Fruit fly (Drosophila melanogaster) whole organism, embryonic: Measurements from ENCODE around the gene Snx27.
A peak's percentile ranks its signal among the peaks of the same experiment; 100 is the strongest.

Source experiments
- ATbp ChIP-seq: fragments of 200-800 bp; sonication (Bioruptor generic); optimal IDR thresholded peaks from 2 replicates; lab custom pipeline; 2017; ENCODE audit warnings: missing biosample characterization, mild to moderate bottlenecking, missing genetic modification characterization, missing genetic modification reagents
- CG12071 ChIP-seq: fragments of 200-800 bp; sonication (Bioruptor generic); optimal IDR thresholded peaks from 3 replicates; lab custom pipeline; 2018; ENCODE audit warnings: missing biosample characterization, mild to moderate bottlenecking, missing genetic modification characterization
- CG1602 ChIP-seq: fragments of 200-800 bp; sonication (Bioruptor generic); optimal IDR thresholded peaks from 3 replicates; lab custom pipeline; 2016; ENCODE audit warnings: missing biosample characterization, missing genetic modification characterization
- CG17568 ChIP-seq: fragments of 200-800 bp; sonication (Bioruptor generic); optimal IDR thresholded peaks from 2 replicates; lab custom pipeline; 2018; ENCODE audit warnings: missing biosample characterization, mild to moderate bottlenecking, missing genetic modification characterization, moderate library complexity
- CG17829 ChIP-seq: fragments of 200-800 bp; optimal IDR thresholded peaks from 2 replicates; lab custom pipeline; 2019; ENCODE audit warnings: missing biosample characterization, mild to moderate bottlenecking, missing genetic modification characterization, moderate library complexity
- CG1832 ChIP-seq: fragments of 200-800 bp; sonication (Bioruptor generic); optimal IDR thresholded peaks from 2 replicates; lab custom pipeline; 2017; ENCODE audit warnings: missing biosample characterization, mild to moderate bottlenecking, missing genetic modification characterization, inconsistent platforms
- CG18619 ChIP-seq: fragments of 200-800 bp; sonication (Bioruptor generic); optimal IDR thresholded peaks from 3 replicates; lab custom pipeline; 2017; ENCODE audit warnings: missing biosample characterization, mild to moderate bottlenecking, missing genetic modification characterization
- CG2129 ChIP-seq: fragments of 200-800 bp; sonication (Bioruptor generic); IDR thresholded peaks from 2 replicates; pipeline ENCODE4 v1.3.6; 2022; ENCODE audit warnings: missing biosample characterization, missing genetic modification characterization; ENCODE audit not compliant: partially characterized antibody
- CG2678 ChIP-seq: fragments of 200-800 bp; sonication (Bioruptor generic); optimal IDR thresholded peaks from 3 replicates; lab custom pipeline; 2019; ENCODE audit warnings: missing biosample characterization, mild to moderate bottlenecking, missing genetic modification characterization, moderate library complexity
- CG30431 ChIP-seq: fragments of 200-800 bp; sonication (Bioruptor generic); optimal IDR thresholded peaks from 2 replicates; lab custom pipeline; 2017; ENCODE audit warnings: missing biosample characterization, missing genetic modification characterization
- CG32767 ChIP-seq: fragments of 200-800 bp; sonication (Bioruptor generic); IDR thresholded peaks from 2 replicates; pipeline ENCODE4 v1.3.6; 2022; ENCODE audit warnings: missing biosample characterization, missing genetic modification characterization
- CG3726 ChIP-seq: fragments of 200-800 bp; sonication (Bioruptor generic); IDR thresholded peaks from 3 replicates; pipeline ENCODE4, ENCODE4 v1.3.6; 2022; ENCODE audit warnings: missing biosample characterization, missing genetic modification characterization
- CG4730 ChIP-seq: fragments of 200-800 bp; sonication (Bioruptor generic); IDR thresholded peaks from 2 replicates; pipeline ENCODE4 v1.3.6; 2022; ENCODE audit warnings: missing biosample characterization, missing genetic modification characterization
- CG8281 ChIP-seq: fragments of 200-800 bp; sonication (Bioruptor generic); optimal IDR thresholded peaks from 2 replicates; lab custom pipeline; 2018; ENCODE audit warnings: missing biosample characterization, mild to moderate bottlenecking, missing genetic modification characterization, moderate library complexity
- CG8765 ChIP-seq: fragments of 200-800 bp; sonication (Bioruptor generic); IDR thresholded peaks from 2 replicates; pipeline ENCODE4 v1.3.6; 2022; ENCODE audit warnings: missing biosample characterization, missing genetic modification characterization
- CG9609 ChIP-seq: fragments of 200-800 bp; sonication (Bioruptor generic); optimal IDR thresholded peaks from 3 replicates; lab custom pipeline; 2016; ENCODE audit warnings: missing biosample characterization, missing genetic modification characterization
- CHES-1-like ChIP-seq: fragments of 200-800 bp; sonication (Bioruptor generic); optimal IDR thresholded peaks from 2 replicates; lab custom pipeline; 2016; ENCODE audit warnings: missing biosample characterization, missing genetic modification characterization
- Chrac-16 ChIP-seq: fragments of 200-800 bp; sonication (Bioruptor generic); optimal IDR thresholded peaks from 3 replicates; lab custom pipeline; 2016; ENCODE audit warnings: missing biosample characterization, missing genetic modification characterization
- CoRest ChIP-seq: fragments of 200-800 bp; sonication (Bioruptor generic); optimal IDR thresholded peaks from 3 replicates; lab custom pipeline; 2018; ENCODE audit warnings: missing biosample characterization, mild to moderate bottlenecking, missing genetic modification characterization, moderate library complexity
- CrebB ChIP-seq: fragments of 200-800 bp; sonication (Bioruptor generic); optimal IDR thresholded peaks from 3 replicates; lab custom pipeline; 2018; ENCODE audit warnings: missing biosample characterization, mild to moderate bottlenecking, missing genetic modification characterization
- D ChIP-seq, 2 experiments: fragments of 200-800 bp in 1 of 2; fragments of >200 bp in 1 of 2; sonication (Bioruptor generic) in 1 of 2; optimal IDR thresholded peaks; 2 replicates in 1 of 2; 3 replicates in 1 of 2; lab custom pipeline; 2017; ENCODE audit warnings: mild to moderate bottlenecking in 1 of 2, missing biosample characterization in 1 of 2, missing genetic modification characterization in 1 of 2, missing genetic modification reagents in 1 of 2
- Ets65A ChIP-seq: fragments of 200-800 bp; sonication (Bioruptor generic); peaks from one replicate; lab custom pipeline; 2016; ENCODE audit warnings: missing biosample characterization, missing genetic modification characterization
- Gug ChIP-seq: fragments of 200-800 bp; sonication (Bioruptor generic); IDR thresholded peaks from 4 replicates; pipeline ENCODE4 v1.3.6; 2022; ENCODE audit warnings: missing biosample characterization, missing genetic modification characterization
- Hmx ChIP-seq: fragments of 200-800 bp; sonication (Bioruptor generic); optimal IDR thresholded peaks from 2 replicates; lab custom pipeline; 2016; ENCODE audit warnings: missing biosample characterization, missing genetic modification characterization
- MBD-R2 ChIP-seq: fragments of 200-800 bp; sonication (Bioruptor generic); IDR thresholded peaks from 2 replicates; pipeline ENCODE4 v1.3.6; 2022; ENCODE audit warnings: missing biosample characterization, missing genetic modification characterization
- Mad ChIP-seq: fragments of 200-800 bp; sonication (Bioruptor generic); optimal IDR thresholded peaks from 2 replicates; lab custom pipeline; 2016; ENCODE audit warnings: missing biosample characterization, missing genetic modification characterization
- Max ChIP-seq: fragments of 200-800 bp; sonication (Bioruptor generic); optimal IDR thresholded peaks from 2 replicates; lab custom pipeline; 2016; ENCODE audit warnings: missing biosample characterization, mild to moderate bottlenecking, missing genetic modification characterization
- NC2α ChIP-seq: fragments of 200-800 bp; sonication (Bioruptor generic); optimal IDR thresholded peaks from 2 replicates; lab custom pipeline; 2016; ENCODE audit warnings: missing biosample characterization, missing genetic modification characterization
- Nf-YB ChIP-seq: fragments of 200-800 bp; sonication (Bioruptor generic); optimal IDR thresholded peaks from 3 replicates; lab custom pipeline; 2019; ENCODE audit warnings: missing biosample characterization, mild to moderate bottlenecking, missing genetic modification characterization, moderate library complexity
- Poxn ChIP-seq: fragments of 200-800 bp; sonication (Bioruptor generic); IDR thresholded peaks from 2 replicates; pipeline ENCODE4 v1.3.6; 2022; ENCODE audit warnings: missing biosample characterization, missing genetic modification characterization
- ab ChIP-seq: fragments of 200-800 bp; sonication (Bioruptor generic); optimal IDR thresholded peaks from 2 replicates; lab custom pipeline; 2016; ENCODE audit warnings: missing biosample characterization, missing genetic modification characterization
- ara ChIP-seq: fragments of 200-800 bp; sonication (Bioruptor generic); IDR thresholded peaks from 2 replicates; pipeline ENCODE4 v1.3.6; 2022; ENCODE audit warnings: missing biosample characterization, missing genetic modification characterization
- br ChIP-seq: fragments of >200 bp; optimal IDR thresholded peaks from 2 replicates; lab custom pipeline; 2017
- croc ChIP-seq: fragments of 200-800 bp; sonication (Bioruptor generic); conservative IDR thresholded peaks from 3 replicates; pipeline ENCODE4 v1.3.6; 2022; ENCODE audit warnings: missing biosample characterization, missing genetic modification characterization
- crol ChIP-seq: fragments of 200-800 bp; sonication (Bioruptor generic); IDR thresholded peaks from 2 replicates; pipeline ENCODE4 v1.3.6; 2022; ENCODE audit warnings: missing biosample characterization, missing genetic modification characterization
- dm ChIP-seq: fragments of 200-800 bp; sonication (Bioruptor generic); optimal IDR thresholded peaks from 3 replicates; lab custom pipeline; 2016; ENCODE audit warnings: missing biosample characterization, missing genetic modification characterization
- emc ChIP-seq: fragments of 200-800 bp; sonication (Bioruptor generic); optimal IDR thresholded peaks from 2 replicates; lab custom pipeline; 2016; ENCODE audit warnings: missing biosample characterization, missing genetic modification characterization
- eve ChIP-seq, 2 experiments: fragments of >200 bp; optimal IDR thresholded peaks; 2 replicates each; lab custom pipeline; 2017; ENCODE audit warnings: missing biosample characterization in 2 of 2, missing genetic modification characterization in 2 of 2
- ewg ChIP-seq: fragments of 200-800 bp; sonication (Bioruptor generic); optimal IDR thresholded peaks from 3 replicates; lab custom pipeline; 2017; ENCODE audit warnings: mild to moderate bottlenecking, missing biosample characterization, missing genetic modification reagents, missing genetic modification characterization
- fu2 ChIP-seq: fragments of 200-800 bp; sonication (Bioruptor generic); optimal IDR thresholded peaks from 2 replicates; lab custom pipeline; 2016; ENCODE audit warnings: missing biosample characterization, missing genetic modification characterization
- gcm ChIP-seq: fragments of 200-800 bp; sonication (Bioruptor generic); optimal IDR thresholded peaks from 2 replicates; lab custom pipeline; 2019; ENCODE audit warnings: missing biosample characterization, mild to moderate bottlenecking, missing genetic modification characterization, moderate library complexity
- h ChIP-seq: fragments of >200 bp; optimal IDR thresholded peaks from 2 replicates; lab custom pipeline; 2017
- kay ChIP-seq: fragments of 200-800 bp; sonication (Bioruptor generic); optimal IDR thresholded peaks from 2 replicates; lab custom pipeline; 2016; ENCODE audit warnings: missing biosample characterization, missing genetic modification characterization
- mirr ChIP-seq: fragments of 200-800 bp; sonication (Bioruptor generic); optimal IDR thresholded peaks from 3 replicates; lab custom pipeline; 2018; ENCODE audit warnings: missing biosample characterization, mild to moderate bottlenecking, missing genetic modification characterization
- nerfin-2 ChIP-seq: fragments of 200-800 bp; sonication (Bioruptor generic); IDR thresholded peaks from 2 replicates; pipeline ENCODE4 v1.3.6; 2022; ENCODE audit warnings: missing biosample characterization, missing genetic modification characterization; ENCODE audit not compliant: partially characterized antibody
- pho ChIP-seq: fragments of 200-800 bp; sonication (Bioruptor generic); optimal IDR thresholded peaks from 2 replicates; lab custom pipeline; 2016; ENCODE audit warnings: missing biosample characterization, missing genetic modification characterization
- pzg ChIP-seq: fragments of 200-800 bp; sonication (Bioruptor generic); optimal IDR thresholded peaks from 3 replicates; lab custom pipeline; 2018; ENCODE audit warnings: missing biosample characterization, mild to moderate bottlenecking, missing genetic modification characterization, moderate library complexity
- sisA ChIP-seq: fragments of 200-800 bp; sonication (Bioruptor generic); IDR thresholded peaks from 2 replicates; pipeline ENCODE4 v1.3.6; 2022; ENCODE audit warnings: missing biosample characterization, missing genetic modification characterization
- tap ChIP-seq: fragments of 200-800 bp; optimal IDR thresholded peaks from 3 replicates; lab custom pipeline; 2019; ENCODE audit warnings: missing biosample characterization, mild to moderate bottlenecking, missing genetic modification characterization, moderate library complexity
- toy ChIP-seq: fragments of 200-800 bp; sonication (Bioruptor generic); IDR thresholded peaks from 2 replicates; pipeline ENCODE4 v1.3.6; 2022; ENCODE audit warnings: missing biosample characterization, missing genetic modification characterization
- ttk ChIP-seq: fragments of 200-800 bp; sonication (Bioruptor generic); IDR thresholded peaks from 2 replicates; pipeline ENCODE4 v2.1.2; 2022; ENCODE audit warnings: missing biosample characterization, missing genetic modification characterization

Gene Snx27

DNA sequence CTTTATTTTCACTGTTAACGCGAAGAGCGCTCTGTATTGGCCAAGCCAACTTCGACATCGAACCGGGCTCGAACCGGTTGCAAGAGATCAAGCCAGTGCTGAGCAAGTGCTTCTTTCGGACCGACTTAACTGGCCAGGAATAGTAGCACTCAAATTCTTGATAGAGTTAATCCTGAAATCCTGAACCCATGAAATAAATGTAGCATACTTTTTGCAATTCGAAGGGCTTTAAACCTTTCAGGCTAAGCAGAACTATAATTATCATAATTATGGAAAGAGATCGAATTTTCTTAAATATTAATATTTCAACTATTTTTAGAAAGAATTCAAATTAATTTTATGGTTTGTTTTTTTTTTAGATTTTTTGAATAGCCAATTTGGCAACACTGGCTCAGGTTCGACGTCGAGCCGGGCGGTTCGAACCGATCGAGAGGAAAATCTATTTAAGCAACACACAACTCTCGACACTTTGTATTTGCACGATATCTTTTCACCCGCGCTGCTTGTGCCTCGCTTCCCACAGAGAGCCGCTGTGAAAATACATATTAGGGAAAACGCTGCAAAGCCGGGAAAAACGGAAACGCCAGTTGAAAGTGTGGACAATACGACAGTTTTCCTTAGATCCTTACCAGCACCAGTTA is 39.6 kb downstream of the Snx27 start, which contains the start of gene AdamTS-B (continued):
- no peak for TF ChIP-seq CG4730 (GFP tag; lab: Robert Waterston, UW)
- TF ChIP-seq CHES-1-like (GFP tag; lab: Kevin White, UChicago), result no peak
- TF ChIP-seq MBD-R2 (GFP tag; lab: Robert Waterston, UW), result no peak
- TF ChIP-seq ttk, result peak; percentile 46; the same call in 1 of the 2 replicates
- TF ChIP-seq CG8281 (tag; lab: Kevin White, UChicago), result peak; percentile 21
- peak; percentile 31 for TF ChIP-seq Nf-YB (GFP tag; lab: Kevin White, UChicago)
- peak; percentile 9 for TF ChIP-seq CG1602 (GFP tag; lab: Kevin White, UChicago)
- no peak for TF ChIP-seq br (lab: Kevin White, UChicago)
- no peak for TF ChIP-seq CG17568 (GFP tag; lab: Kevin White, UChicago)
- no peak for TF ChIP-seq mirr (GFP tag; lab: Kevin White, UChicago)
- no peak for TF ChIP-seq kay (GFP tag; lab: Kevin White, UChicago)
- TF ChIP-seq toy (GFP tag; lab: Robert Waterston, UW), result no peak
- peak; percentile 69 for TF ChIP-seq CG2678
- no peak for TF ChIP-seq Gug
- TF ChIP-seq NC2α, result no peak
- peak; percentile 69 for TF ChIP-seq CoRest (tag; lab: Kevin White, UChicago)
- peak; percentile 8 for TF ChIP-seq ewg (GFP tag; lab: Kevin White, UChicago)
- peak; percentile 5; the same call in 1 of the 2 replicates for TF ChIP-seq ara (GFP tag; lab: Robert Waterston, UW)
- no peak for TF ChIP-seq CG1832
- peak; percentile 24 for TF ChIP-seq Chrac-16
- no peak for TF ChIP-seq Mad (GFP tag; lab: Kevin White, UChicago)
- TF ChIP-seq Hmx (GFP tag; lab: Kevin White, UChicago), result no peak
- no peak for TF ChIP-seq CG2129 (GFP tag; lab: Robert Waterston, UW)
- no peak for TF ChIP-seq CG8765 (GFP tag; lab: Robert Waterston, UW)
- TF ChIP-seq CG12071 (GFP tag; lab: Kevin White, UChicago), result no peak
- TF ChIP-seq crol (GFP tag; lab: Robert Waterston, UW), result no peak
- TF ChIP-seq CG3726 (GFP tag; lab: Robert Waterston, UW), result no peak
- TF ChIP-seq CG17829 (tag; lab: Kevin White, UChicago), result peak; percentile 19
- peak; percentile 18 for TF ChIP-seq Max (GFP tag; lab: Kevin White, UChicago)
- no peak for TF ChIP-seq h (lab: Kevin White, UChicago)
- no peak for TF ChIP-seq tap (tag; lab: Kevin White, UChicago)
- TF ChIP-seq ATbp (GFP tag; lab: Kevin White, UChicago), result peak; percentile 10
- no peak for TF ChIP-seq emc
- no peak for TF ChIP-seq pzg (GFP tag; lab: Kevin White, UChicago)
- peak; percentile 58 for TF ChIP-seq Ets65A (GFP tag; lab: Kevin White, UChicago)
- no peak for TF ChIP-seq pho (GFP tag; lab: Kevin White, UChicago)
- TF ChIP-seq D (optimal IDR thresholded peaks at IDR 0.05; lab: Kevin White, UChicago), result no peak
- TF ChIP-seq D (GFP tag; optimal IDR thresholded peaks at IDR 0.05; lab: Kevin White, UChicago), result no peak
- no peak for TF ChIP-seq nerfin-2 (GFP tag; lab: Robert Waterston, UW)
- TF ChIP-seq CrebB (tag; lab: Kevin White, UChicago), result no peak
- TF ChIP-seq croc (GFP tag; lab: Robert Waterston, UW), result peak; percentile 48
- no peak for TF ChIP-seq sisA (GFP tag; lab: Robert Waterston, UW)
- TF ChIP-seq ab (GFP tag; lab: Kevin White, UChicago), result no peak
- TF ChIP-seq CG18619 (GFP tag; lab: Kevin White, UChicago), result peak; percentile 14
- TF ChIP-seq CG30431, result no peak
- no peak for TF ChIP-seq CG9609
- no peak for TF ChIP-seq dm
- peak; percentile 25 for TF ChIP-seq gcm (GFP tag; lab: Kevin White, UChicago)
- peak in 1 of 2 experiments; percentile 69 for TF ChIP-seq eve (GFP tag; optimal IDR thresholded peaks at IDR 0.05; lab: Kevin White, UChicago)
- no peak for TF ChIP-seq Poxn (GFP tag; lab: Robert Waterston, UW)
- TF ChIP-seq CG32767 (GFP tag; lab: Robert Waterston, UW), result 0 out of 2 replicates have a peak, but pooled peaks have one; percentile 27
- no peak for TF ChIP-seq fu2
